Fruit fly (Drosophila melanogaster): Measurements from ENCODE around the gene naz.
A peak's percentile ranks its signal among the peaks of the same experiment; 100 is the strongest.

Gene naz

DNA sequence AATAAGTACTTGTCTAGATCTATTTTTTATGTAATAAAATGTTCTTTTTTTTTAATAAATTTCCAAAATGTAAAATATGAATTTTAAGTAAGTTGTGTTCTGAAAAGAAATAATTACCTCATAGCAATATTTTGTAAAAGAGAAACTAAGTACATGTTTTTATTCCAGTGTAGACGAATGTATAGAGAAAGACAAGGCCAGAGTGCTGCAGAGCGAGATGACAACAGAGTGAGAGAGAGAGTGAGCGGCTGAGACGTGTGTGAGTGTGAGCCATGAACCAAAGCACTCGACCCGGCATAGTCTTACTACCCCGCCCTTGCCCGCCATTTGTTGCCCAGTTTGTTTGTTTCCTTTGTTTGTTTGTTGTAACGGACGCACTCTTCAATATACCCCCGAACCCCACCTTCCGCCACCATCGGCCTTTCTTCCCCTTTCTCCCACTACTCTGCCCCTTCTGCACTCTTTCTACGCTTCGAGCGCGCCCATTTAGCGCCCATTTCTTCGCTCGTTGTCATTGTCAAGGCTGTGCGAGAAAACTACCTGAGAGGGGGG lies 17.3 kb downstream of the naz start:
- TF ChIP-seq CG14711 (tag; optimal IDR thresholded peaks at IDR 0.05) (no peak), Clk (GFP tag; optimal IDR thresholded peaks at IDR 0.05) (peak; percentile 42), ovo (GFP tag; optimal IDR thresholded peaks at IDR 0.05) (peak; percentile 59), Mnt (GFP tag; optimal IDR thresholded peaks at IDR 0.05) (no peak), cic (GFP tag; optimal IDR thresholded peaks at IDR 0.05) (peak; percentile 36), kay (GFP tag; ENCODE audit: borderline replicate concordance) (no peak), CG5204 (GFP tag; optimal IDR thresholded peaks at IDR 0.05) (no peak), CG1620 (GFP tag; optimal IDR thresholded peaks at IDR 0.05) (no peak), toe (GFP tag; optimal IDR thresholded peaks at IDR 0.05) (no peak), CG7101 (tag; optimal IDR thresholded peaks at IDR 0.05) (peak; percentile 59), bab1 (GFP tag; optimal IDR thresholded peaks at IDR 0.05) (no peak), CG33017 (tag; optimal IDR thresholded peaks at IDR 0.05) (peak; percentile 74), CG11617 (GFP tag; optimal IDR thresholded peaks at IDR 0.05) (peak; percentile 44), CG12768 (GFP tag; optimal IDR thresholded peaks at IDR 0.05) (peak; percentile 26), cnc (optimal IDR thresholded peaks at IDR 0.05) (no peak), pad (GFP tag; optimal IDR thresholded peaks at IDR 0.05) (peak; percentile 32), Hr96 (GFP tag; optimal IDR thresholded peaks at IDR 0.05) (no peak), Crg-1 (GFP tag; optimal IDR thresholded peaks at IDR 0.05) (no peak)

DNA sequence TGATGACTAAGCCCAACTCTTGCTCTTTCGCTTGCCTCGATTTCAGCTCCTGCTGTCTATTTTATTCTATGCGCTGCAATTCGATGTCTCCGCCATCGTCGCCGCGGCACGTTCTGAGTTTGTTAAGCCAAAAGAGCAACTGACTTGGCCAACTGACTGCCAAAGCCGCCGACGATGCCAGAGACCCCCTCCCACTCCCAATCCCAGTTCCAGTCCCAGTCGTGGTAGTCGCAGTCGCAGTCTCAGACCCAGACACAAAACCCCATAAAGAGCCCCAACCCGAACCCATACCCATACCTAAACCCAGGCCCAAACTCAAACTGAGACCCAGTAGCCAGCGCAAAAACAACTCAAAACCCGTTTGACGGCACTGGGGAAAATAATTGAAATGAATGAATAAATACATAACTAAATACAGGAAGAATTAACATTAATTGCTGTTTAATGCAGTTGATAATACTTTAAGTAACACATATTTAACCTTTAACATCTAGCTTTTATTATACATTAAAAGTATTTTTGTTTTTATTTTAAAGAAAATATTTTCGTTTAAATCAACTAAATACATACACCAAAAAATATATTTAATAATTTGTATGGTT lies 17.9 kb downstream of the naz start:
- no peak for TF ChIP-seq kay (GFP tag; ENCODE audit: borderline replicate concordance)
- no peak for TF ChIP-seq Hr96 (GFP tag; optimal IDR thresholded peaks at IDR 0.05)
- TF ChIP-seq Clk (GFP tag; optimal IDR thresholded peaks at IDR 0.05), result no peak
- TF ChIP-seq CG7101 (tag; optimal IDR thresholded peaks at IDR 0.05), result no peak
- TF ChIP-seq toe (GFP tag; optimal IDR thresholded peaks at IDR 0.05), result no peak
- TF ChIP-seq tj (GFP tag; optimal IDR thresholded peaks at IDR 0.05), result no peak
- no peak for TF ChIP-seq CG33017 (tag; optimal IDR thresholded peaks at IDR 0.05)
- TF ChIP-seq CG14711 (tag; optimal IDR thresholded peaks at IDR 0.05), result no peak
- TF ChIP-seq bab1 (GFP tag; optimal IDR thresholded peaks at IDR 0.05), result no peak
- TF ChIP-seq cnc (optimal IDR thresholded peaks at IDR 0.05), result no peak
- no peak for TF ChIP-seq CG11617 (GFP tag; optimal IDR thresholded peaks at IDR 0.05)
- no peak for TF ChIP-seq ovo (GFP tag; optimal IDR thresholded peaks at IDR 0.05)
- TF ChIP-seq cic (GFP tag; optimal IDR thresholded peaks at IDR 0.05), result no peak
- TF ChIP-seq CG1620 (GFP tag; optimal IDR thresholded peaks at IDR 0.05), result no peak
- TF ChIP-seq pad (GFP tag; optimal IDR thresholded peaks at IDR 0.05), result no peak

DNA sequence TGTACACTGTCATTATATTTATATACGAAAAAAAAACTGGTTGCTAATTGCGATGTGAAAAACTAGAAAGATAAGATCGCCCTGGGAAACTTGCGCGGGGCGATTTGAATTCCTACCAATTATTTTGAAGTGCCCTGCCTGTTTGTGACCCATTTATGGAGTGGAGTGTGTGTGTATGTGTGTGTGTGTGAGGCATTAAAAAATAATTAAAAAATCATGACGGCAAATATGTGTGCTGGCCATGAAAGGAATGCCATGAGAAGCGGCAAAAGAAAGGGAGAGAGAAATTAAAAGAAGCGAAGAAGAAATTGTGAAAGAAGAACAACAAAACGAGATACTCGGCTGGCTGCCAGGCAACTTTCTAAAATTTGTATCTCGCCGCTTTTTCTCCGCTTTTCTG lies 18.8 kb downstream of the naz start:
- no peak for TF ChIP-seq CG1620 (GFP tag; optimal IDR thresholded peaks at IDR 0.05)
- no peak for TF ChIP-seq CG12768 (GFP tag; optimal IDR thresholded peaks at IDR 0.05)
- no peak for TF ChIP-seq CG11617 (GFP tag; optimal IDR thresholded peaks at IDR 0.05)
- no peak for TF ChIP-seq CG7101 (tag; optimal IDR thresholded peaks at IDR 0.05)

DNA sequence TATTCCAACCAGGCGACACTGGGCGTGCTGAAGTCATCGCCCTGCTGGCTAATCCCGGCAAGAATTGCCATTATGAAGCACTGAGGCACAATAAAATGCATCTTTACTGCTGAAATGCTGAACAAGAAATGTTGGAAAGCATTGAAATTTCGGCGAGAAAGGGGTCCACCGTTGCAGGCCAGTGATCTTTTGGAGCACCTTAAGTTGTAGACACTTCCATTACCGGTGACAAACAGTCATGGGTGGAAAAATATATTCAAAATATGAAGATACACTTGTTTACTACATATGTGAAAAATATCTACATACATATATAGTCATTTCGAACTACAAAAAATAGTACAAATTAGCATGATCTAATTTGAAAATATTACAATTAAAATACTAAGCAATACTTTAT lies 26.0 kb downstream of the naz start, which contains the start of gene CG7126:
CG7126 (minus strand) TSS at position 101 of the 400 bp plus-strand sequence.
- no peak for TF ChIP-seq Mnt (GFP tag; optimal IDR thresholded peaks at IDR 0.05)
- no peak for TF ChIP-seq CG11617 (GFP tag; optimal IDR thresholded peaks at IDR 0.05)

DNA sequence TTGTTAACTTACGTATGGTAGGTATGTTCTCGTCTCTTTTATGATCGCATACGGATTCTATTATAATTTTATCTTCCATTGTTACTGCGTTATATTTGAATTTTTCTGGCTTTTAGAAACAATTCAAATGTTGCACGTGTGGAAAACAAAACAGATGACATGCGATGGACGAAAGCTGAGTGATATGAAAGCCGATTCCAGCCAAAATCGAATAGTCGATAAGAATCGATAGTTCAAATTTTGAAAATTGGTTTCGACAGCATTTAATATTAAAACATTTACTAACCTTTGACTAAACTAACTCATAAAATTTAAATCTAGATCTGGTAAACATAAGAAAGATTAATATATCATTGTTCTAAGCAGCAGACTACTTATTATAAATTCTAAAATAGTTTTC lies 27.2 kb downstream of the naz start, which contains the start of gene Polr1E:
Polr1E (minus strand) TSS at position 160 of the 400 bp plus-strand sequence.
- peak; percentile 8 for TF ChIP-seq Crg-1 (GFP tag; optimal IDR thresholded peaks at IDR 0.05)
- peak; percentile 99 for TF ChIP-seq Mnt (GFP tag; optimal IDR thresholded peaks at IDR 0.05)
- no peak for TF ChIP-seq CG12768 (GFP tag; optimal IDR thresholded peaks at IDR 0.05)

DNA sequence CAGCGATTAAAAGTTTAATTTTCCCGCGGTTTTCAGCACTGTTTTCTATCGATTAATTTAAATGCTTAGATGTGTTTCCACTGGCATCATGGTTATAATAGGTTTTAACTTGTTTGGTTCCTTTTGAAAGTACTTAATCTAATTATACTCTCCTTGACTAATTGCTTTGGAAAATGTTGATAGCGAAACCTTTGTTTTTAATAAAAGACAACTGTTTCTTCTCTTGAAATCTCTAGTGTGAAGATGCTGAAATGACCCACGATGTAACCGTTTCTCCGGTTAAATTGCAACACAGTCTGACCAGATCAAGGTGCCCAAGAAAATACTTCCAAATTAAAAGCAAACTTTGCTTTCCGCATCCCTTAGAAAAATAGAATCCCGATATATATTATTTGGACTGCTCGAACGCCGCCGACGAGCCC lies 29.8 kb downstream of the naz start, which contains the start of gene Dlc90F:
Dlc90F (plus strand) TSS at position 330 of the 422 bp plus-strand sequence.
- TF ChIP-seq cic (GFP tag; optimal IDR thresholded peaks at IDR 0.05) (no peak), CG7045 (GFP tag; optimal IDR thresholded peaks at IDR 0.05) (peak; percentile 35), CG5204 (GFP tag; optimal IDR thresholded peaks at IDR 0.05) (no peak), CG12768 (GFP tag; optimal IDR thresholded peaks at IDR 0.05) (peak; percentile 49), Clk (GFP tag; optimal IDR thresholded peaks at IDR 0.05) (peak; percentile 39), Crg-1 (GFP tag; optimal IDR thresholded peaks at IDR 0.05) (peak; percentile 72), Hr96 (GFP tag; optimal IDR thresholded peaks at IDR 0.05) (peak; percentile 79), pad (GFP tag; optimal IDR thresholded peaks at IDR 0.05) (peak; percentile 36), CG33017 (tag; optimal IDR thresholded peaks at IDR 0.05) (peak; percentile 45), CG1620 (GFP tag; optimal IDR thresholded peaks at IDR 0.05) (peak; percentile 57), CG7101 (tag; optimal IDR thresholded peaks at IDR 0.05) (peak; percentile 71), CG14711 (tag; optimal IDR thresholded peaks at IDR 0.05) (peak; percentile 59), ovo (GFP tag; optimal IDR thresholded peaks at IDR 0.05) (peak; percentile 45), Mnt (GFP tag; optimal IDR thresholded peaks at IDR 0.05) (peak; percentile 66), bab1 (GFP tag; optimal IDR thresholded peaks at IDR 0.05) (peak; percentile 69), cnc (optimal IDR thresholded peaks at IDR 0.05) (no peak), toe (GFP tag; optimal IDR thresholded peaks at IDR 0.05) (peak; percentile 85), tj (GFP tag; optimal IDR thresholded peaks at IDR 0.05) (peak; percentile 47), CG11617 (GFP tag; optimal IDR thresholded peaks at IDR 0.05) (peak; percentile 61), kay (GFP tag; ENCODE audit: borderline replicate concordance) (peak; percentile 93)

Data from whole organism, adult.